Worm (Caenorhabditis elegans): ENCODE data around the gene Y32G9A.3.

Y32G9A.3 gene

ce11 chrV:1871768-1872296 lies 39.4 kb upstream of the Y32G9A.3 start, which contains the start of the genes T10B5.4 and cct-7 (continued):
- TF ChIP-seq egrh-3 (GFP tag; IDR thresholded peaks at IDR 0.05): peak; percentile 72
- TF ChIP-seq rcor-1 (GFP tag; IDR thresholded peaks at IDR 0.05): peak; percentile 75
- no peak for TF ChIP-seq rec-8 (tag; optimal IDR thresholded peaks at IDR 0.05)
- peak; percentile 73; the same call in 1 of the 2 replicates for TF ChIP-seq ztf-28 (GFP tag; IDR thresholded peaks at IDR 0.05)
- TF ChIP-seq Y95B8A.8 (GFP tag; IDR thresholded peaks at IDR 0.05): no peak
- TF ChIP-seq repo-1 (tag; optimal IDR thresholded peaks at IDR 0.05): peak; percentile 13
- no peak for TF ChIP-seq B0261.1 (tag; optimal IDR thresholded peaks at IDR 0.05)
- TF ChIP-seq zim-3 (tag; optimal IDR thresholded peaks at IDR 0.05): no peak
- TF ChIP-seq atf-7 (tag; optimal IDR thresholded peaks at IDR 0.05): peak; percentile 18
- peak; percentile 92 for TF ChIP-seq K12H6.12 (tag; optimal IDR thresholded peaks at IDR 0.05)
- TF ChIP-seq aptf-3 (GFP tag; IDR thresholded peaks at IDR 0.05): no peak
- TF ChIP-seq Y53G8AR.9 (GFP tag; conservative IDR thresholded peaks at IDR 0.05): peak; percentile 73; the same call in 1 of the 2 replicates
- peak; percentile 80 for TF ChIP-seq unc-130 (GFP tag; optimal IDR thresholded peaks at IDR 0.05)
- TF ChIP-seq F39B2.1 (GFP tag; IDR thresholded peaks at IDR 0.05): no peak
- TF ChIP-seq tlf-1 (GFP tag; optimal IDR thresholded peaks at IDR 0.05): peak; percentile 52
- 0 out of 2 replicates have a peak, but pooled peaks have one; percentile 37 for TF ChIP-seq bed-2 (GFP tag; IDR thresholded peaks at IDR 0.05)
- TF ChIP-seq attf-3 (GFP tag; conservative IDR thresholded peaks at IDR 0.05): peak; percentile 69
- TF ChIP-seq chd-7 (tag; optimal IDR thresholded peaks at IDR 0.05): peak; percentile 63
- TF ChIP-seq ceh-27 (GFP tag; optimal IDR thresholded peaks at IDR 0.05): peak; percentile 97
- TF ChIP-seq Y53F4B.3 (GFP tag; IDR thresholded peaks at IDR 0.05): no peak
- TF ChIP-seq ztf-25 (GFP tag; IDR thresholded peaks at IDR 0.05): peak; percentile 90
- no peak for TF ChIP-seq him-1 (tag; optimal IDR thresholded peaks at IDR 0.05)
- TF ChIP-seq ceh-100 (GFP tag; IDR thresholded peaks at IDR 0.05): peak; percentile 86
- TF ChIP-seq dpff-1 (tag; optimal IDR thresholded peaks at IDR 0.05): no peak
- peak; percentile 52 for TF ChIP-seq tbp1 (GFP tag; optimal IDR thresholded peaks at IDR 0.05)
- no peak for TF ChIP-seq F10E7.11 (tag; optimal IDR thresholded peaks at IDR 0.05)
- TF ChIP-seq nhr-179 (tag; optimal IDR thresholded peaks at IDR 0.05): no peak
- no peak for TF ChIP-seq ztf-3 (GFP tag; optimal IDR thresholded peaks at IDR 0.05)
- peak; percentile 55 for TF ChIP-seq B0035.1 (tag; optimal IDR thresholded peaks at IDR 0.05)
- no peak for TF ChIP-seq gei-17 (GFP tag; optimal IDR thresholded peaks at IDR 0.05)
- TF ChIP-seq nhr-120 (GFP tag; IDR thresholded peaks at IDR 0.05): no peak
- peak; percentile 92 for TF ChIP-seq hsf-1 (GFP tag; IDR thresholded peaks at IDR 0.05)
- TF ChIP-seq ztf-18 (tag; optimal IDR thresholded peaks at IDR 0.05): peak; percentile 90
- peak; percentile 59 for TF ChIP-seq madf-6 (GFP tag; IDR thresholded peaks at IDR 0.05)
- no peak; the same call in 1 of the 2 replicates for TF ChIP-seq C06A6.2 (GFP tag; conservative IDR thresholded peaks at IDR 0.05)
- no peak for TF ChIP-seq fkh-3 (tag; optimal IDR thresholded peaks at IDR 0.05)
- peak; percentile 59 for TF ChIP-seq madf-10 (tag; optimal IDR thresholded peaks at IDR 0.05)
- peak; percentile 29; the same call in 1 of the 2 replicates for TF ChIP-seq F33H1.4 (GFP tag; IDR thresholded peaks at IDR 0.05)
- peak; percentile 33 for TF ChIP-seq sptf-2 (GFP tag; optimal IDR thresholded peaks at IDR 0.05)
- no peak for TF ChIP-seq rpc-1 (optimal IDR thresholded peaks at IDR 0.05)
- no peak for TF ChIP-seq rpc-1 (tag; optimal IDR thresholded peaks at IDR 0.05)
- peak; percentile 85 for TF ChIP-seq aptf-2 (GFP tag; conservative IDR thresholded peaks at IDR 0.05)
- TF ChIP-seq C17E4.6 (GFP tag; IDR thresholded peaks at IDR 0.05): 0 out of 2 replicates have a peak, but pooled peaks have one; percentile 30
- no peak for TF ChIP-seq mel-28 (tag; optimal IDR thresholded peaks at IDR 0.05; ENCODE audit: borderline replicate concordance)
- TF ChIP-seq sdz-38 (tag; optimal IDR thresholded peaks at IDR 0.05): no peak
- TF ChIP-seq lag-1 (GFP tag; IDR thresholded peaks at IDR 0.05): no peak
- peak; percentile 79 for TF ChIP-seq ekl-4 (GFP tag; IDR thresholded peaks at IDR 0.05)
- peak; percentile 68 for TF ChIP-seq ceh-91 (GFP tag; IDR thresholded peaks at IDR 0.05)
- 0 out of 2 replicates have a peak, but pooled peaks have one; percentile 31 for TF ChIP-seq bed-1 (GFP tag; IDR thresholded peaks at IDR 0.05)

Measured in whole organism, young adult.